Worm (Caenorhabditis elegans): Measurements from ENCODE around the gene ctsa-1.1.

ce11 chrII:4779753-4780152 lies 42.3 kb downstream of the ctsa-1.1 start:
- TF ChIP-seq dmd-8 (GFP tag; IDR thresholded peaks at IDR 0.05) (no peak), nhr-76 (tag; optimal IDR thresholded peaks at IDR 0.05) (no peak), fkh-10 (GFP tag; optimal IDR thresholded peaks at IDR 0.05) (no peak)
